5 fruit fly cellular contexts compared by ENCODE assay signal in the genomic region with DNA sequence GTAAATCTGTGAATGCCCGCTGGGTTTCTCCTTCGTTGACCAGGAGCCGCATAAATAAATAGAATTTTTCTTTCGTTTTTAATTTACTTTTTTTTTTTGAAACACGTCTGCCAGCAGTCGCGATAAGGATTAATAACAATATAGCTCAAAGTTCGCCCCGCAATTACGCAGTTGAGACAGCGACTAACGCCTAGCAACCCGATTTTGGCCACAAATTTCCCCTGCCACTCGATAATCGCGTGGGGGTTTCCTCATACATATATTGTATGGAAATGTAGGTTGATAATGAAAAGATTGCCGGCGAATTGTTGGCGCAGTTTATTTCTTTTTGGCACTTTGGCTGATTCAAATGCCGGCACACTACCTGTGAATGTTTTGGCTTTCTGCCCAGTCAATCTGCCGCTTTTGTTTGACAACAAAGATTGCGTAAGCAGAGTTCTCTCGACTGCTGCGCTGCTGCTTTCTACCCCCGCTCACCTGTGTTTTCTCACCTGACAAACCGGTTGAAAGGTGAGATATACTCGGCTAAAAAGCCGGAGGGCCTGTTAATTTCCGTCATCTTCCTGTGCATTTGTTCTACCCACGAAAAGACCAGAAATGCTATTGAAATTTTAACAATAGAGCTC.
TF ChIP-seq lines count a peak whose summit lies in the region.

No protein-coding gene starts in this region.

- TF ChIP-seq CTCF in whole organism, embryonic (GFP tag; optimal IDR thresholded peaks at IDR 0.05; lab: Kevin White, UChicago): no peak

TF ChIP-seq in whole organism, adult, 20 proteins besides CTCF, POLR2A, EP300 and RAD21:
- TF ChIP-seq kay (GFP tag; lab: Kevin White, UChicago; ENCODE audit: borderline replicate concordance) (peak; percentile 80), CG12768 (GFP tag; optimal IDR thresholded peaks at IDR 0.05; lab: Kevin White, UChicago) (no peak), cnc (optimal IDR thresholded peaks at IDR 0.05; lab: Kevin White, UChicago) (peak in 1 of 2 experiments; percentile 22), Mnt (GFP tag; optimal IDR thresholded peaks at IDR 0.05; lab: Kevin White, UChicago) (peak; percentile 18), tj (GFP tag; optimal IDR thresholded peaks at IDR 0.05; lab: Kevin White, UChicago) (no peak)

TF ChIP-seq in whole organism, embryonic, 481 proteins besides CTCF, POLR2A, EP300 and RAD21 (continues in another document):
- TF ChIP-seq Pdp1 (GFP tag; optimal IDR thresholded peaks at IDR 0.05; lab: Kevin White, UChicago) (peak in 1 of 2 experiments; percentile 97), CG2199 (GFP tag; IDR thresholded peaks at IDR 0.05; lab: Robert Waterston, UW) (0 out of 3 replicates have a peak, but pooled peaks have one; percentile 28), vfl (GFP tag; optimal IDR thresholded peaks at IDR 0.05; lab: Kevin White, UChicago) (no peak), Mrtf (GFP tag; IDR thresholded peaks at IDR 0.05; lab: Robert Waterston, UW) (no peak), CG1832 (GFP tag; optimal IDR thresholded peaks at IDR 0.05; lab: Kevin White, UChicago) (no peak), exex (tag; optimal IDR thresholded peaks at IDR 0.05; lab: Kevin White, UChicago) (peak; percentile 70), CHES-1-like (GFP tag; optimal IDR thresholded peaks at IDR 0.05; lab: Kevin White, UChicago) (no peak), Awh (GFP tag; IDR thresholded peaks at IDR 0.05; lab: Robert Waterston, UW) (no peak), crol (GFP tag; IDR thresholded peaks at IDR 0.05; lab: Robert Waterston, UW) (peak; percentile 55; the same call in 1 of the 2 replicates), lov (optimal IDR thresholded peaks at IDR 0.05; lab: Kevin White, UChicago) (no peak), lov (GFP tag; IDR thresholded peaks at IDR 0.05; lab: Robert Waterston, UW) (0 out of 3 replicates have a peak, but pooled peaks have one; percentile 22), mirr (GFP tag; optimal IDR thresholded peaks at IDR 0.05; lab: Kevin White, UChicago) (peak; percentile 24), CG14860 (GFP tag; IDR thresholded peaks at IDR 0.05; lab: Robert Waterston, UW; ENCODE audit: partially characterized antibody) (0 out of 3 replicates have a peak, but pooled peaks have one; percentile 24), chinmo (GFP tag; IDR thresholded peaks at IDR 0.05; lab: Robert Waterston, UW; ENCODE audit: partially characterized antibody) (0 out of 4 replicates have a peak, but pooled peaks have one; percentile 51), CG34376 (GFP tag; optimal IDR thresholded peaks at IDR 0.05; lab: Kevin White, UChicago) (peak; percentile 47), sd (tag; optimal IDR thresholded peaks at IDR 0.05; lab: Kevin White, UChicago) (peak; percentile 10), sug (tag; optimal IDR thresholded peaks at IDR 0.05; lab: Kevin White, UChicago) (peak; percentile 36)

TF ChIP-seq in whole organism, prepupa, 60 proteins besides CTCF, POLR2A, EP300 and RAD21:
- TF ChIP-seq fd59A (GFP tag; optimal IDR thresholded peaks at IDR 0.05; lab: Kevin White, UChicago) (no peak), Sox14 (GFP tag; optimal IDR thresholded peaks at IDR 0.05; lab: Kevin White, UChicago) (no peak), Met (GFP tag; optimal IDR thresholded peaks at IDR 0.05; lab: Kevin White, UChicago) (no peak), achi (GFP tag; optimal IDR thresholded peaks at IDR 0.05; lab: Kevin White, UChicago) (no peak), salr (GFP tag; optimal IDR thresholded peaks at IDR 0.05; lab: Kevin White, UChicago) (no peak), CG8319 (GFP tag; optimal IDR thresholded peaks at IDR 0.05; lab: Kevin White, UChicago) (no peak), Gug (GFP tag; IDR thresholded peaks at IDR 0.05; lab: Robert Waterston, UW) (no peak), spab (GFP tag; optimal IDR thresholded peaks at IDR 0.05; lab: Kevin White, UChicago) (no peak), OdsH (GFP tag; optimal IDR thresholded peaks at IDR 0.05; lab: Kevin White, UChicago) (no peak), svp (GFP tag; lab: Kevin White, UChicago) (peak; percentile 73), CG3032 (tag; optimal IDR thresholded peaks at IDR 0.05; lab: Kevin White, UChicago) (no peak), CG34406 (GFP tag; optimal IDR thresholded peaks at IDR 0.05; lab: Kevin White, UChicago) (no peak), Eip93F (GFP tag; optimal IDR thresholded peaks at IDR 0.05; lab: Kevin White, UChicago) (peak; percentile 5), net (GFP tag; optimal IDR thresholded peaks at IDR 0.05; lab: Kevin White, UChicago) (no peak), CG6854 (GFP tag; optimal IDR thresholded peaks at IDR 0.05; lab: Kevin White, UChicago) (no peak), Ets21C (GFP tag; optimal IDR thresholded peaks at IDR 0.05; lab: Kevin White, UChicago) (no peak), CG6808 (GFP tag; optimal IDR thresholded peaks at IDR 0.05; lab: Kevin White, UChicago) (no peak), vri (GFP tag; optimal IDR thresholded peaks at IDR 0.05; lab: Kevin White, UChicago) (peak; percentile 100), dsx (GFP tag; optimal IDR thresholded peaks at IDR 0.05; lab: Kevin White, UChicago; ENCODE audit: poor library complexity, severe bottlenecking) (peak; percentile 15)

TF ChIP-seq in whole organism, pupa, 21 proteins besides CTCF, POLR2A, EP300 and RAD21:
- TF ChIP-seq Pif1A (GFP tag; optimal IDR thresholded peaks at IDR 0.05; lab: Kevin White, UChicago) (no peak), CG10348 (GFP tag; IDR thresholded peaks at IDR 0.05; lab: Robert Waterston, UW) (no peak), Ets98B (GFP tag; IDR thresholded peaks at IDR 0.05; lab: Robert Waterston, UW) (no peak), CG32121 (GFP tag; IDR thresholded peaks at IDR 0.05; lab: Robert Waterston, UW) (0 out of 2 replicates have a peak, but pooled peaks have one; percentile 18), CG13204 (GFP tag; optimal IDR thresholded peaks at IDR 0.05; lab: Kevin White, UChicago) (no peak), D1 (tag; optimal IDR thresholded peaks at IDR 0.05; lab: Kevin White, UChicago) (no peak), EcR (GFP tag; optimal IDR thresholded peaks at IDR 0.05; lab: Kevin White, UChicago) (peak; percentile 7), Snoo (tag; optimal IDR thresholded peaks at IDR 0.05; lab: Kevin White, UChicago) (no peak), Pif1B (GFP tag; optimal IDR thresholded peaks at IDR 0.05; lab: Kevin White, UChicago) (no peak), CG8159 (tag; optimal IDR thresholded peaks at IDR 0.05; lab: Kevin White, UChicago) (no peak), CG9948 (tag; optimal IDR thresholded peaks at IDR 0.05; lab: Kevin White, UChicago) (no peak), gl (tag; optimal IDR thresholded peaks at IDR 0.05; lab: Kevin White, UChicago) (no peak), CG15710 (tag; optimal IDR thresholded peaks at IDR 0.05; lab: Kevin White, UChicago) (no peak), CG12605 (GFP tag; IDR thresholded peaks at IDR 0.05; lab: Robert Waterston, UW) (no peak)

TF ChIP-seq in whole organism, wandering third instar larva, 38 proteins besides CTCF, POLR2A, EP300 and RAD21:
- no peak for TF ChIP-seq Dfd (GFP tag; optimal IDR thresholded peaks at IDR 0.05; lab: Kevin White, UChicago)
- peak; percentile 34 for TF ChIP-seq Hnf4 (GFP tag; optimal IDR thresholded peaks at IDR 0.05; lab: Kevin White, UChicago)
- TF ChIP-seq ey (GFP tag; optimal IDR thresholded peaks at IDR 0.05; lab: Kevin White, UChicago): no peak
- no peak for TF ChIP-seq sage (GFP tag; optimal IDR thresholded peaks at IDR 0.05; lab: Kevin White, UChicago)
- no peak for TF ChIP-seq sv (GFP tag; optimal IDR thresholded peaks at IDR 0.05; lab: Kevin White, UChicago)
- peak; percentile 7 for TF ChIP-seq Dif (GFP tag; optimal IDR thresholded peaks at IDR 0.05; lab: Kevin White, UChicago; ENCODE audit: partially characterized antibody)
- no peak for TF ChIP-seq fru (GFP tag; optimal IDR thresholded peaks at IDR 0.05; lab: Kevin White, UChicago)
- TF ChIP-seq Rel (GFP tag; optimal IDR thresholded peaks at IDR 0.05; lab: Kevin White, UChicago): no peak
- TF ChIP-seq Rel (tag; optimal IDR thresholded peaks at IDR 0.05; lab: Kevin White, UChicago): peak; percentile 99
- TF ChIP-seq dl (GFP tag; optimal IDR thresholded peaks at IDR 0.05; lab: Kevin White, UChicago; ENCODE audit: insufficient read depth in 1 of 2, partially characterized antibody in 2 of 2): no peak
- TF ChIP-seq Hr83 (GFP tag; optimal IDR thresholded peaks at IDR 0.05; lab: Kevin White, UChicago; ENCODE audit: poor library complexity, severe bottlenecking): peak; percentile 62
TF ChIP-seq in whole organism, wandering third instar larva: peak in this region for 4.
